Worm (Caenorhabditis elegans) whole organism, L4/young adult: Measurements from ENCODE around the gene M110.7.

Source experiments
- W03F9.2 ChIP-seq: fragments of 150-350 bp; optimal IDR thresholded peaks from 2 replicates; lab custom pipeline; 2014; ENCODE audit warnings: missing biosample characterization, missing genetic modification characterization
- dao-5 ChIP-seq: sonication (generic microtip); optimal IDR thresholded peaks from 2 replicates; lab custom pipeline; 2016; ENCODE audit warnings: missing genotype, missing genetic modification characterization, moderate library complexity, missing compliant biosample characterization
- him-1 ChIP-seq: sonication (generic microtip); optimal IDR thresholded peaks from 2 replicates; lab custom pipeline; 2016; ENCODE audit warnings: missing genotype, missing genetic modification reagents, missing genetic modification characterization, missing compliant biosample characterization

DNA sequence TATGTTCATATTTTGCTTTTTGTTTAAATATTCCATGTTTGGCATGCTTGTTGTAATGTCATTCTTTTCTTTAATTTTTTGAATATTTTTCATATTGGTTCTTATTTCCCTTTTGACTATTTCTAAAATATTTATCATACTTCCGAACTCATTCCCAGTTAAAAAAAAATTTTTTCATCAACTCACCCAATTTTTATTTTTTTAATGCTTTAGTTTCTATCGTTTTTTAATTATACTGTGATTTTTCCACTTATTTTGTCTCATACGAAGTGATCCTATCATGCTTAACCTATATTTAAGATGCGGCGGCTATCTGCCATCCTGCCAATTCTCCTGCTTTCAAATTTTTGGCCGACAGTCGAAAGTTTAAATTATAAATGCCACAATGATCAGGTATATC lies 34.1 kb upstream of the M110.7 start, which contains the start of gene qua-1:
- TF ChIP-seq him-1 (tag; lab: Kevin White, UChicago), result no peak
- no peak for TF ChIP-seq W03F9.2 (tag; lab: Kevin White, UChicago)
- TF ChIP-seq dao-5, result no peak
